Fruit fly (Drosophila melanogaster): Measurements from ENCODE around the gene pum.

Gene pum

dm6 chr3R:9226701-9227313 is 10.7 kb downstream of the pum start (continued):
- TF ChIP-seq Fer2 (tag; optimal IDR thresholded peaks at IDR 0.05): no peak
- TF ChIP-seq caup (GFP tag; optimal IDR thresholded peaks at IDR 0.05; ENCODE audit: severe bottlenecking): no peak
- TF ChIP-seq sd (tag; optimal IDR thresholded peaks at IDR 0.05): peak; percentile 93
- TF ChIP-seq CG10543 (GFP tag; optimal IDR thresholded peaks at IDR 0.05): peak; percentile 37
- peak; percentile 2 for TF ChIP-seq ab (GFP tag; optimal IDR thresholded peaks at IDR 0.05)
- peak; percentile 79 for TF ChIP-seq otp (GFP tag; IDR thresholded peaks at IDR 0.05)
- TF ChIP-seq chif (GFP tag; optimal IDR thresholded peaks at IDR 0.05): no peak
- TF ChIP-seq sob (GFP tag; IDR thresholded peaks at IDR 0.05): no peak
- TF ChIP-seq Oli (tag; optimal IDR thresholded peaks at IDR 0.05): no peak
- no peak for TF ChIP-seq Lim3 (GFP tag; IDR thresholded peaks at IDR 0.05)
- peak; percentile 90 for TF ChIP-seq sqz (GFP tag; optimal IDR thresholded peaks at IDR 0.05)
- no peak for TF ChIP-seq Dref (GFP tag; IDR thresholded peaks at IDR 0.05)
- peak; percentile 28; the same call in 1 of the 2 replicates for TF ChIP-seq amos (GFP tag; IDR thresholded peaks at IDR 0.05; ENCODE audit: partially characterized antibody)
- TF ChIP-seq CG2199 (GFP tag; IDR thresholded peaks at IDR 0.05): no peak
- TF ChIP-seq gce (GFP tag; IDR thresholded peaks at IDR 0.05): no peak
- TF ChIP-seq Awh (GFP tag; IDR thresholded peaks at IDR 0.05): peak; percentile 96
- peak; percentile 29; the same call in 1 of the 2 replicates for TF ChIP-seq hbn (GFP tag; IDR thresholded peaks at IDR 0.05; ENCODE audit: partially characterized antibody)
- no peak for TF ChIP-seq ash1 (GFP tag; optimal IDR thresholded peaks at IDR 0.05)
- no peak for TF ChIP-seq Hr51 (GFP tag; optimal IDR thresholded peaks at IDR 0.05)
- peak in 1 of 2 experiments; percentile 96 for TF ChIP-seq Pdp1 (GFP tag; optimal IDR thresholded peaks at IDR 0.05)
- TF ChIP-seq CG3163 (GFP tag; optimal IDR thresholded peaks at IDR 0.05): peak; percentile 97
- TF ChIP-seq Bteb2 (GFP tag; optimal IDR thresholded peaks at IDR 0.05): no peak
- no peak for TF ChIP-seq Lhr (GFP tag; optimal IDR thresholded peaks at IDR 0.05)
- no peak for TF ChIP-seq nmo (GFP tag; optimal IDR thresholded peaks at IDR 0.05)
- TF ChIP-seq odd (GFP tag; optimal IDR thresholded peaks at IDR 0.05): no peak
- peak; percentile 71 for TF ChIP-seq Med (GFP tag)
- TF ChIP-seq CG1832 (GFP tag; optimal IDR thresholded peaks at IDR 0.05): peak; percentile 80
- no peak for TF ChIP-seq Fer1 (GFP tag; optimal IDR thresholded peaks at IDR 0.05)
- no peak for TF ChIP-seq slp2 (GFP tag; optimal IDR thresholded peaks at IDR 0.05)
- TF ChIP-seq gsb (GFP tag; IDR thresholded peaks at IDR 0.05): no peak
- TF ChIP-seq H15 (GFP tag; IDR thresholded peaks at IDR 0.05): no peak
- no peak for TF ChIP-seq exex (tag; optimal IDR thresholded peaks at IDR 0.05)
- TF ChIP-seq ase (GFP tag; IDR thresholded peaks at IDR 0.05): no peak
- TF ChIP-seq Nf-YC (tag; optimal IDR thresholded peaks at IDR 0.05): peak; percentile 54
- TF ChIP-seq CG6854 (GFP tag; optimal IDR thresholded peaks at IDR 0.05): no peak
- no peak for TF ChIP-seq Antp (GFP tag; optimal IDR thresholded peaks at IDR 0.05)
- no peak for TF ChIP-seq CG17612 (GFP tag; IDR thresholded peaks at IDR 0.05)
- peak; percentile 5; the same call in 1 of the 2 replicates for TF ChIP-seq bowl (GFP tag; IDR thresholded peaks at IDR 0.05)
- no peak for TF ChIP-seq CG7839 (tag; optimal IDR thresholded peaks at IDR 0.05)
- TF ChIP-seq br (optimal IDR thresholded peaks at IDR 0.05): no peak
- no peak for TF ChIP-seq NC2α (GFP tag; optimal IDR thresholded peaks at IDR 0.05)
- TF ChIP-seq CG42726 (GFP tag; IDR thresholded peaks at IDR 0.05; ENCODE audit: partially characterized antibody): no peak
- TF ChIP-seq Doc3 (GFP tag; IDR thresholded peaks at IDR 0.05; ENCODE audit: partially characterized antibody): peak; percentile 41; the same call in 1 of the 3 replicates
- TF ChIP-seq Meics (GFP tag; optimal IDR thresholded peaks at IDR 0.05): no peak
- TF ChIP-seq psq (GFP tag; optimal IDR thresholded peaks at IDR 0.05): peak; percentile 38
- TF ChIP-seq Dll (GFP tag; IDR thresholded peaks at IDR 0.05; ENCODE audit: partially characterized antibody): peak; percentile 50; the same call in 3 of the 4 replicates
- TF ChIP-seq CG13775 (GFP tag; optimal IDR thresholded peaks at IDR 0.05): no peak
- TF ChIP-seq CG10267 (tag; optimal IDR thresholded peaks at IDR 0.05): no peak
- TF ChIP-seq CG33557 (GFP tag; optimal IDR thresholded peaks at IDR 0.05): no peak
- no peak for TF ChIP-seq Oaz (GFP tag; IDR thresholded peaks at IDR 0.05)
